Worm (Caenorhabditis elegans): Measurements from ENCODE around the gene F20G2.5.
A peak's percentile ranks its signal among the peaks of the same experiment; 100 is the strongest.

DNA sequence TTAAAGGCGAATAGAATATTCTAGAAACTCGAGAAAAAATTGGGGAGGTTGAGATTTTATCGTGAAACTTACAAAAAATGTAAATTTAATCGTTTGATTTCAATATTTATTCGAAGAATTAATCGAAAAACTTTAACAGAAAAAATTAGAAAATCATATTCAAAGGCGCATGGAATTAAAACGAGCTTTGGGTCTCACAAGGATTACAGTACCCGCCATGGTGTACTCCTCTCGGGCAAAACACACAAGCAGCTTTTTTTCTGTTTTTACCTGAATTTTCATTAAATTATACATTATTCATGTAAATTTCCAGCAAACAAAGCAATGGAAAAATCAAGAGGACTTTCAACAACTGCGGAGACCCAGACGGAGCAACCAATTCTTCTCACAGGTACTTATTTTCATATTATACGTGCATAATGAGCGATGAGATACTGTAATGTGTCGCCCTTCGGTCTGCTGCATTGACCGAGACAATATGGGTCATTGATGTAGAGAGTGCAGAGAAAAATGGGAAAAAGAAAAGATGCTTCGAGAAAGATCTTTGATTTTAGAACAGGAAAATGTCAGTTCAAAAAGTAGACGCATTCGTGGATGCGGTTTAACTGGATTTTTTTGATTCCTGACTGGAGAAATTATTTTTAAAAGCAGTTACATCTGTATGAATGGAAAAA is 16.1 kb downstream of the F20G2.5 start, which contains the start of the genes F53C11.4 and F53C11.5:
- peak; percentile 51 for TF ChIP-seq ama-1 (optimal IDR thresholded peaks at IDR 0.05)
- TF ChIP-seq nhr-25 (tag; optimal IDR thresholded peaks at IDR 0.05; ENCODE audit: borderline replicate concordance, insufficient read depth): no peak
- no peak for TF ChIP-seq dmd-9 (GFP tag; IDR thresholded peaks at IDR 0.05)
- TF ChIP-seq lir-3 (tag; optimal IDR thresholded peaks at IDR 0.05): no peak
- TF ChIP-seq fos-1 (tag; optimal IDR thresholded peaks at IDR 0.05): no peak

Measured in whole organism, L4 larva.